Worm (Caenorhabditis elegans) whole organism, L2 larva: ENCODE measurements around the gene F58G1.8.

Experiments used
- F13H6.1 ChIP-seq: sonication (generic microtip); optimal IDR thresholded peaks from 2 replicates; lab custom pipeline; 2016; ENCODE audit warnings: missing genetic modification characterization, missing compliant biosample characterization
- R02D3.7 ChIP-seq: fragments of 150-350 bp; optimal IDR thresholded peaks from 2 replicates; lab custom pipeline; 2014; ENCODE audit warnings: missing biosample characterization, missing genetic modification characterization
- Y55F3AM.14 ChIP-seq: fragments of 200-800 bp; sonication (Bioruptor generic); optimal IDR thresholded peaks from 2 replicates; lab custom pipeline; 2018; ENCODE audit warnings: mild to moderate bottlenecking, missing genetic modification characterization, missing compliant biosample characterization
- ZK546.5 ChIP-seq: sonication (generic microtip); optimal IDR thresholded peaks from 2 replicates; lab custom pipeline; 2017; ENCODE audit warnings: missing biosample characterization, missing genetic modification characterization
- aly-2 ChIP-seq: fragments of 150-350 bp; optimal IDR thresholded peaks from 2 replicates; lab custom pipeline; 2014; ENCODE audit warnings: missing biosample characterization, missing genetic modification characterization
- ama-1 ChIP-seq: fragments of 150-350 bp; optimal IDR thresholded peaks from 2 replicates; lab custom pipeline; 2018; ENCODE audit warnings: inconsistent platforms
- ceh-16 ChIP-seq: fragments of 150-350 bp; optimal IDR thresholded peaks from 2 replicates; lab custom pipeline; 2014; ENCODE audit warnings: missing biosample characterization, missing genetic modification characterization
- ceh-82 ChIP-seq: fragments of 150-350 bp; optimal IDR thresholded peaks from 2 replicates; lab custom pipeline; 2014; ENCODE audit warnings: missing biosample characterization, missing genetic modification characterization
- crh-2 ChIP-seq: sonication (generic microtip); optimal IDR thresholded peaks from 2 replicates; lab custom pipeline; 2017; ENCODE audit warnings: missing biosample characterization, missing genetic modification characterization
- egl-27 ChIP-seq: sonication (generic microtip); optimal IDR thresholded peaks from 3 replicates; lab custom pipeline; 2017; ENCODE audit warnings: missing biosample characterization, missing genetic modification reagents, missing genetic modification characterization
- elt-1 ChIP-seq: fragments of 150-350 bp; optimal IDR thresholded peaks from 2 replicates; lab custom pipeline; 2014; ENCODE audit warnings: missing biosample characterization, missing genetic modification characterization
- elt-3 ChIP-seq: sonication (generic microtip); optimal IDR thresholded peaks from 2 replicates; lab custom pipeline; 2017; ENCODE audit warnings: missing biosample characterization, missing genetic modification characterization
- fos-1 ChIP-seq: fragments of 150-350 bp; optimal IDR thresholded peaks from 2 replicates; lab custom pipeline; 2014; ENCODE audit warnings: missing biosample characterization, missing genetic modification characterization
- gmeb-1 ChIP-seq: fragments of 150-350 bp; optimal IDR thresholded peaks from 2 replicates; lab custom pipeline; 2014; ENCODE audit warnings: missing biosample characterization, missing genetic modification characterization
- lin-11 ChIP-seq: fragments of 150-350 bp; sonication (generic microtip); optimal IDR thresholded peaks from 2 replicates; lab custom pipeline; 2014; ENCODE audit warnings: missing biosample characterization, missing genetic modification characterization, inconsistent platforms, mixed read lengths
- lin-13 ChIP-seq: fragments of 150-350 bp; optimal IDR thresholded peaks from 2 replicates; lab custom pipeline; 2014; ENCODE audit warnings: missing biosample characterization, missing genetic modification reagents, missing genetic modification characterization
- lin-39 ChIP-seq: fragments of 150-350 bp; optimal IDR thresholded peaks from 2 replicates; lab custom pipeline; 2014; ENCODE audit warnings: missing biosample characterization, missing genetic modification reagents, missing genetic modification characterization
- mab-5 ChIP-seq: fragments of 150-350 bp; optimal IDR thresholded peaks from 2 replicates; lab custom pipeline; 2014; ENCODE audit warnings: missing biosample characterization, missing genetic modification characterization
- mdl-1 ChIP-seq, 2 experiments: fragments of 150-350 bp in 1 of 2; sonication (generic microtip) in 1 of 2; optimal IDR thresholded peaks; 2 replicates each; lab custom pipeline; 2017; ENCODE audit warnings: missing biosample characterization in 2 of 2, missing genetic modification characterization in 2 of 2
- nhr-10 ChIP-seq: sonication (generic microtip); optimal IDR thresholded peaks from 2 replicates; lab custom pipeline; 2017; ENCODE audit warnings: missing biosample characterization, missing genetic modification characterization
- nhr-11 ChIP-seq: fragments of 150-350 bp; optimal IDR thresholded peaks from 2 replicates; lab custom pipeline; 2014; ENCODE audit warnings: missing biosample characterization, missing genetic modification characterization
- nhr-129 ChIP-seq: fragments of 150-350 bp; optimal IDR thresholded peaks from 2 replicates; lab custom pipeline; 2014; ENCODE audit warnings: missing biosample characterization, missing genetic modification characterization
- nhr-21 ChIP-seq: fragments of 150-350 bp; optimal IDR thresholded peaks from 2 replicates; lab custom pipeline; 2014; ENCODE audit warnings: missing biosample characterization, missing genetic modification characterization
- nhr-23 ChIP-seq: fragments of 150-350 bp; optimal IDR thresholded peaks from 2 replicates; lab custom pipeline; 2014; ENCODE audit warnings: missing biosample characterization, missing genetic modification reagents, missing genetic modification characterization
- nhr-237 ChIP-seq: fragments of 150-350 bp; optimal IDR thresholded peaks from 2 replicates; lab custom pipeline; 2014; ENCODE audit warnings: missing biosample characterization, missing genetic modification characterization
- nhr-6 ChIP-seq: fragments of 150-350 bp; optimal IDR thresholded peaks from 2 replicates; lab custom pipeline; 2014; ENCODE audit warnings: missing biosample characterization, missing genetic modification characterization
- peb-1 ChIP-seq: fragments of 150-350 bp; optimal IDR thresholded peaks from 2 replicates; lab custom pipeline; 2014; ENCODE audit warnings: missing biosample characterization, missing genetic modification characterization
- sem-4 ChIP-seq: fragments of 150-350 bp; optimal IDR thresholded peaks from 2 replicates; lab custom pipeline; 2014; ENCODE audit warnings: missing biosample characterization, missing genetic modification reagents, missing genetic modification characterization
- skn-1 ChIP-seq: sonication (generic microtip); optimal IDR thresholded peaks from 2 replicates; lab custom pipeline; 2017; ENCODE audit warnings: missing biosample characterization, missing genetic modification characterization
- snpc-4 ChIP-seq: fragments of 150-350 bp; optimal IDR thresholded peaks from 2 replicates; lab custom pipeline; 2014; ENCODE audit warnings: missing biosample characterization, missing genetic modification characterization
- unc-39 ChIP-seq: fragments of 150-350 bp; optimal IDR thresholded peaks from 2 replicates; lab custom pipeline; 2014; ENCODE audit warnings: missing biosample characterization, missing genetic modification characterization
- zag-1 ChIP-seq: fragments of 150-350 bp; optimal IDR thresholded peaks from 2 replicates; lab custom pipeline; 2014; ENCODE audit warnings: missing biosample characterization, missing genetic modification characterization
- ztf-1 ChIP-seq: fragments of 200-800 bp; sonication (Bioruptor generic); conservative IDR thresholded peaks from 2 replicates; pipeline ENCODE4 v1.3.6; 2022; ENCODE audit warnings: missing genetic modification characterization, missing compliant biosample characterization
- ztf-11 ChIP-seq: sonication (generic microtip); optimal IDR thresholded peaks from 2 replicates; lab custom pipeline; 2017; ENCODE audit warnings: missing biosample characterization, missing genetic modification characterization
- ztf-4 ChIP-seq: fragments of 150-350 bp; optimal IDR thresholded peaks from 2 replicates; lab custom pipeline; 2014; ENCODE audit warnings: missing biosample characterization, missing genetic modification characterization

Gene F58G1.8

ce11 chrII:12897942-12898341, 27.5 kb downstream of the F58G1.8 start, which contains the start of gene clec-64:
TSS of gene clec-64 (plus strand) at chrII:12898242.
- TF ChIP-seq fos-1 (peak; percentile 32), ama-1 (no peak)

ce11 chrII:12897361-12897760, 28.1 kb downstream of the F58G1.8 start:
- no peak for TF ChIP-seq lin-11
- TF ChIP-seq mdl-1 (tag; optimal IDR thresholded peaks at IDR 0.05; lab: Kevin White, UChicago): no peak
- no peak for TF ChIP-seq ztf-11 (tag; lab: Kevin White, UChicago)
- TF ChIP-seq egl-27 (tag; lab: Kevin White, UChicago): no peak
- no peak for TF ChIP-seq mab-5 (tag; lab: Kevin White, UChicago)
- TF ChIP-seq, all 48 proteins: peak for 0

ce11 chrII:12896666-12897065, 28.8 kb downstream of the F58G1.8 start:
- TF ChIP-seq peb-1: no peak
- no peak for TF ChIP-seq unc-39
- TF ChIP-seq nhr-23 (tag; lab: Kevin White, UChicago): no peak
- TF ChIP-seq skn-1 (tag; lab: Kevin White, UChicago): no peak
- no peak for TF ChIP-seq lin-11
- no peak for TF ChIP-seq nhr-21
- no peak for TF ChIP-seq nhr-10
- TF ChIP-seq ama-1: no peak
- no peak for TF ChIP-seq nhr-6 (tag; lab: Kevin White, UChicago)
- no peak for TF ChIP-seq ZK546.5 (tag; lab: Kevin White, UChicago)
- no peak for TF ChIP-seq ztf-1 (GFP tag; lab: Robert Waterston, UW)
- TF ChIP-seq fos-1: no peak
- no peak for TF ChIP-seq mab-5 (tag; lab: Kevin White, UChicago)
- TF ChIP-seq snpc-4 (tag; lab: Kevin White, UChicago): no peak
- TF ChIP-seq gmeb-1: no peak
- TF ChIP-seq ztf-4 (tag; lab: Kevin White, UChicago): no peak
- TF ChIP-seq elt-3 (tag; lab: Kevin White, UChicago): no peak
- TF ChIP-seq nhr-237 (tag; lab: Kevin White, UChicago): no peak
- TF ChIP-seq sem-4: no peak

- TF ChIP-seq R02D3.7 (tag; lab: Kevin White, UChicago): no peak
- TF ChIP-seq snpc-4 (tag; lab: Kevin White, UChicago): no peak
- TF ChIP-seq fos-1: peak; percentile 93
- TF ChIP-seq crh-2 (tag; lab: Kevin White, UChicago): peak; percentile 30
- TF ChIP-seq skn-1 (tag; lab: Kevin White, UChicago): peak; percentile 29
- no peak for TF ChIP-seq F13H6.1 (tag; lab: Kevin White, UChicago)
- no peak for TF ChIP-seq peb-1
These were observed 30.3 kb downstream of the F58G1.8 start, which contains the start of the genes clec-62 and clec-63 for ce11 chrII:12895078-12895670. TSS of gene clec-62 (minus strand) at chrII:12895128. TSS of gene clec-63 (plus strand) at chrII:12895638.

- TF ChIP-seq nhr-129 (tag; lab: Kevin White, UChicago): no peak
- peak; percentile 77 for TF ChIP-seq fos-1
- TF ChIP-seq ztf-4 (tag; lab: Kevin White, UChicago): no peak
- TF ChIP-seq elt-3 (tag; lab: Kevin White, UChicago): no peak
These were observed 33.0 kb downstream of the F58G1.8 start for ce11 chrII:12892407-12892806.

ce11 chrII:12888471-12888870, 37.0 kb downstream of the F58G1.8 start, which contains the start of gene F35C5.3:
TSS of gene F35C5.3 (plus strand) at chrII:12888771.
- TF ChIP-seq ceh-16 (tag; lab: Kevin White, UChicago): no peak
- no peak for TF ChIP-seq Y55F3AM.14 (GFP tag; lab: Kevin White, UChicago)
- no peak for TF ChIP-seq R02D3.7 (tag; lab: Kevin White, UChicago)
- no peak for TF ChIP-seq skn-1 (tag; lab: Kevin White, UChicago)
- TF ChIP-seq zag-1 (tag; lab: Kevin White, UChicago): no peak

ce11 chrII:12884972-12885371, 40.5 kb downstream of the F58G1.8 start, which contains the start of gene sra-14:
TSS of gene sra-14 (plus strand) at chrII:12885272.
- TF ChIP-seq aly-2 (tag; lab: Kevin White, UChicago): no peak
- no peak for TF ChIP-seq elt-1
- no peak for TF ChIP-seq F13H6.1 (tag; lab: Kevin White, UChicago)
- no peak for TF ChIP-seq lin-11
- TF ChIP-seq lin-39: no peak
- no peak for TF ChIP-seq nhr-11 (tag; lab: Kevin White, UChicago)
- no peak for TF ChIP-seq Y55F3AM.14 (GFP tag; lab: Kevin White, UChicago)
- TF ChIP-seq ceh-82 (tag; lab: Kevin White, UChicago): no peak
- no peak for TF ChIP-seq elt-3 (tag; lab: Kevin White, UChicago)
- no peak for TF ChIP-seq mab-5 (tag; lab: Kevin White, UChicago)
- TF ChIP-seq lin-13 (GFP tag; lab: Kevin White, UChicago): no peak
- no peak for TF ChIP-seq unc-39
- no peak for TF ChIP-seq skn-1 (tag; lab: Kevin White, UChicago)
- no peak for TF ChIP-seq peb-1
